Worm (Caenorhabditis elegans): ENCODE results near the gene trcs-2.

The trcs-2 gene

DNA sequence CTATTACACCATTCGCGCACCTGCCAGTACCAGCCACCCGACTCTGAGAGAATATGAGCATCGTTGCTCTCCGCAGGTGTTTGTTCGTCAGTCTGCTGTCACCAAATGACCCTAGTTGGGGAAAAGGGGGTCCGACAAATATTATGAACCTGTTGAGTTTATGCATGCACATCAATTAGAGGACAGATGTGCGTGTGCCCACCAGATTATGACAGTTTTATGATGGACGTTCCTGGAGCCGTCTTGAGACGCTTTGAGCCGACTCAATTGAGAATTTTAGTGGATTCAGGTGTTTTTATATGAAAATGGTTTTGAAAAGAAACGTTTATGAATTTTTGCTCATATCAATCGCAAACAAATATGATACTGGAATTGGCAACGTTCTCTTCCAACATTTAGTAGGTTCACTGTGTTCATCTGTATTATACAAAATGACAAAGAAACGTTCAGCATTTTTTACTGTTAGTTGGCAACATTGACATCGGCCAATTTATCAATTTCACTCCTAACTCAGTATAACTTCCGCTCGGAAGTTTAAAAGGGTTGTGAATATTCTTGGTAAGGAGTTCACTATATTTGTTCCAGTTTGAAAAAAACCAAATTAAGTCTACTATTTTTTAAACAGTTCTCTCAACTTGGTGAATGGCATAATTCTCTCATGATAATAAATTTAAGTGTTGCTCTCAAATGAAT, 25.1 kb downstream of the trcs-2 start (continued):
- TF ChIP-seq rnt-1 (tag; optimal IDR thresholded peaks at IDR 0.05): peak; percentile 23
- no peak for TF ChIP-seq nhr-84 (tag; optimal IDR thresholded peaks at IDR 0.05)
- no peak for TF ChIP-seq fos-1 (tag; optimal IDR thresholded peaks at IDR 0.05)
- TF ChIP-seq C04F5.9 (tag; optimal IDR thresholded peaks at IDR 0.05): peak; percentile 21
- TF ChIP-seq elt-3 (tag; optimal IDR thresholded peaks at IDR 0.05): peak in 3 of 6 experiments; percentile 19 to 74 (median 38)
- no peak for TF ChIP-seq isw-1 (GFP tag; IDR thresholded peaks at IDR 0.05)
- no peak for TF ChIP-seq lin-39 (tag; optimal IDR thresholded peaks at IDR 0.05)
- TF ChIP-seq tbx-2 (tag; optimal IDR thresholded peaks at IDR 0.05): peak; percentile 41
- no peak for TF ChIP-seq fkh-10 (GFP tag; optimal IDR thresholded peaks at IDR 0.05)
- no peak for TF ChIP-seq snpc-4 (tag; optimal IDR thresholded peaks at IDR 0.05)
- TF ChIP-seq lin-15B (tag; optimal IDR thresholded peaks at IDR 0.05): no peak
- TF ChIP-seq nhr-11 (tag; optimal IDR thresholded peaks at IDR 0.05): no peak
- no peak for TF ChIP-seq efl-3 (GFP tag; optimal IDR thresholded peaks at IDR 0.05)
- no peak for TF ChIP-seq vab-15 (tag; optimal IDR thresholded peaks at IDR 0.05)
- TF ChIP-seq lin-14 (GFP tag; optimal IDR thresholded peaks at IDR 0.05): peak; percentile 41
- peak; percentile 55 for TF ChIP-seq nhr-85 (tag)
- no peak for TF ChIP-seq aly-2 (tag; optimal IDR thresholded peaks at IDR 0.05)
- TF ChIP-seq swsn-7 (tag; optimal IDR thresholded peaks at IDR 0.05): no peak
- TF ChIP-seq egl-13 (tag; optimal IDR thresholded peaks at IDR 0.05): no peak
- TF ChIP-seq ztf-11 (tag; optimal IDR thresholded peaks at IDR 0.05): peak in 1 of 2 experiments; percentile 34
- peak; percentile 42 for TF ChIP-seq pax-3 (tag; optimal IDR thresholded peaks at IDR 0.05)
- no peak for TF ChIP-seq ceh-8 (GFP tag; optimal IDR thresholded peaks at IDR 0.05)
- TF ChIP-seq unc-62 (GFP tag; optimal IDR thresholded peaks at IDR 0.05): no peak
- no peak for TF ChIP-seq blmp-1 (tag; optimal IDR thresholded peaks at IDR 0.05)
- TF ChIP-seq nhr-47 (tag; optimal IDR thresholded peaks at IDR 0.05): peak; percentile 73
- TF ChIP-seq ceh-63 (GFP tag; optimal IDR thresholded peaks at IDR 0.05): no peak
- no peak for TF ChIP-seq fkh-4 (tag; optimal IDR thresholded peaks at IDR 0.05; ENCODE audit: borderline replicate concordance)
- peak; percentile 33 for TF ChIP-seq C16A3.4 (tag; optimal IDR thresholded peaks at IDR 0.05)
- TF ChIP-seq grh-1 (GFP tag; IDR thresholded peaks at IDR 0.05): no peak
- TF ChIP-seq efl-1 (optimal IDR thresholded peaks at IDR 0.05): peak in 1 of 2 experiments; percentile 33
- TF ChIP-seq efl-1 (GFP tag; optimal IDR thresholded peaks at IDR 0.05 in 1 of 2): peak in 1 of 2 experiments; percentile 84
- TF ChIP-seq ceh-82 (tag; optimal IDR thresholded peaks at IDR 0.05): no peak
- peak; percentile 59 for TF ChIP-seq snu-23 (GFP tag; optimal IDR thresholded peaks at IDR 0.05)
- no peak for TF ChIP-seq skn-1 (tag; optimal IDR thresholded peaks at IDR 0.05)
- no peak for TF ChIP-seq mab-9 (GFP tag; IDR thresholded peaks at IDR 0.05)
- no peak for TF ChIP-seq alr-1 (tag; optimal IDR thresholded peaks at IDR 0.05; ENCODE audit: borderline replicate concordance)
- no peak for TF ChIP-seq jun-1 (tag; optimal IDR thresholded peaks at IDR 0.05)

DNA sequence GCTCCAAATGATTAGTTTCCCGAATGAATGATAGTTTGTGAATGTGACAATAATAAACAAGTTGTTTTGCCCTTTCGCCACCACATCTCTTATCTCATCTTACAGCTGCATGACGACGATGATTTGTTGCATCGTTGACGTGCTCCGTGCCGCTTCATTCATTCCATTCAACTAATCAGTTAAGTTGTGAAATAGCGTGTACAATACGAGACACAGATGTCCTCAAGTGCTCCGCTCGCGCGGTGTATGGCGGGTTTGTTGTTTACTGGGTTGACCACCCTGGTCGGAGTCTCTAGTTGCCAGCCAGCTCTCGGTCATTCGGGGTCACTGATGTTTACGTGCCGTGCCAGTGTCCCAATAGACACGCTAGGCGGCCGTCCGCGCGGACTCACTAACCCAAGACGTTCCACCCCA, 25.7 kb downstream of the trcs-2 start:
- TF ChIP-seq xbp-1 (tag; optimal IDR thresholded peaks at IDR 0.05): no peak
- TF ChIP-seq unc-86 (tag; optimal IDR thresholded peaks at IDR 0.05): no peak
- no peak for TF ChIP-seq ceh-88 (GFP tag; IDR thresholded peaks at IDR 0.05)
- TF ChIP-seq F16B12.6 (tag; optimal IDR thresholded peaks at IDR 0.05): no peak
- no peak for TF ChIP-seq sup-37 (GFP tag; optimal IDR thresholded peaks at IDR 0.05)
- no peak for TF ChIP-seq tbx-2 (tag; optimal IDR thresholded peaks at IDR 0.05)
- TF ChIP-seq fos-1 (tag; optimal IDR thresholded peaks at IDR 0.05): no peak
- TF ChIP-seq nhr-28 (tag; optimal IDR thresholded peaks at IDR 0.05): no peak
